Fruit fly (Drosophila melanogaster) S2 (cell line): ENCODE data around the gene Spn27A.

Source experiments
- CG8478 ChIP-seq: fragments of >200 bp; optimal IDR thresholded peaks from 2 replicates; lab custom pipeline; 2018
- CTCF ChIP-seq, 2 experiments: fragments of >200 bp; optimal IDR thresholded peaks; 2 replicates each; lab custom pipeline; 2018

DNA sequence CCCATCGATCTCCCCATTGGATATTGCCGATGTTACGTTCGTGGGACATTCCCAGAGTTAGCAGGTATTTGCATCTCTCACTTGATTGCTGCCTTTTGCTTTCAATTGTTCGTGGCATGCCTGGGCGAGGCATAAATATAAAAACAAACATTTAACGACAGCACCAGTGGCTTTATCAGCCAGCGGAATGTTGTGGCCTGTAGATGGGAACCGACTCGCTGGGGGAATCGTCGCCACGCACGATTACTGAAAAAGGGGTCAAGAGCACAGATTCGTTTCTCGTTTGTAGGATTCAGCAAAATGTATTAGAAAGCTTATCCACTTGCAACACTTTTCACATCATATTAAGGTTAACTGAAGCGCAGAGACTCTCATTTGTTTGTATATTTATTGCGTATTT, 1.7 kb downstream of the Spn27A start:
- no peak for TF ChIP-seq CG8478 (lab: Kevin White, UChicago)
- no peak for TF ChIP-seq CTCF (optimal IDR thresholded peaks at IDR 0.05; lab: Kevin White, UChicago)
